Worm (Caenorhabditis elegans) whole organism, mixed stage, embryonic: ENCODE data around the gene F54F7.10.

ENCODE experiments used
- blmp-1 ChIP-seq: fragments of 150-350 bp; optimal IDR thresholded peaks from 2 replicates; lab custom pipeline; 2014; ENCODE audit warnings: missing biosample characterization, missing genetic modification characterization
- ces-1 ChIP-seq: fragments of 150-350 bp; optimal IDR thresholded peaks from 2 replicates; lab custom pipeline; 2014; ENCODE audit warnings: missing biosample characterization, missing genetic modification reagents, missing genetic modification characterization
- cnd-1 ChIP-seq: fragments of 200-800 bp; sonication (Bioruptor generic); optimal IDR thresholded peaks from 2 replicates; lab custom pipeline; 2018; ENCODE audit warnings: mild to moderate bottlenecking, missing genetic modification characterization, missing compliant biosample characterization
- lsy-2 ChIP-seq: fragments of 150-350 bp; optimal IDR thresholded peaks from 2 replicates; lab custom pipeline; 2014; ENCODE audit warnings: missing biosample characterization, missing genetic modification characterization
- mab-5 ChIP-seq: fragments of 150-350 bp; optimal IDR thresholded peaks from 2 replicates; lab custom pipeline; 2014; ENCODE audit warnings: missing biosample characterization, missing genetic modification characterization
- nhr-28 ChIP-seq: fragments of 150-350 bp; optimal IDR thresholded peaks from 2 replicates; lab custom pipeline; 2014; ENCODE audit warnings: missing biosample characterization, missing genetic modification characterization
- nhr-76 ChIP-seq: sonication (generic microtip); optimal IDR thresholded peaks from 2 replicates; lab custom pipeline; 2017; ENCODE audit warnings: missing biosample characterization, missing genetic modification characterization
- pha-4 ChIP-seq: fragments of 150-350 bp; optimal IDR thresholded peaks from 2 replicates; lab custom pipeline; 2018; ENCODE audit warnings: missing biosample characterization, missing genetic modification reagents, missing genetic modification characterization
- unc-39 ChIP-seq: fragments of 150-350 bp; optimal IDR thresholded peaks from 2 replicates; lab custom pipeline; 2014; ENCODE audit warnings: missing biosample characterization, missing genetic modification characterization

ce11 chrX:11850082-11850481 lies 13.3 kb upstream of the F54F7.10 start, which contains the start of gene F54F7.3:
- TF ChIP-seq mab-5 (tag; lab: Kevin White, UChicago) (no peak), lsy-2 (tag; lab: Kevin White, UChicago) (no peak), unc-39 (tag; lab: Kevin White, UChicago) (no peak), ces-1 (no peak), nhr-28 (no peak), cnd-1 (no peak), pha-4 (tag; lab: Kevin White, UChicago) (no peak), nhr-76 (tag; lab: Kevin White, UChicago) (no peak), blmp-1 (tag; lab: Kevin White, UChicago) (no peak)
